Fruit fly (Drosophila melanogaster) whole organism, embryonic: ENCODE data around the gene Sox100B.

Source experiments
- Abd-B ChIP-seq: fragments of 200-800 bp; sonication (Bioruptor generic); optimal IDR thresholded peaks from 2 replicates; lab custom pipeline; 2018; ENCODE audit warnings: missing biosample characterization, mild to moderate bottlenecking, missing genetic modification characterization, moderate library complexity
- Adf1 ChIP-seq: fragments of 200-800 bp; sonication (Bioruptor generic); IDR thresholded peaks from 2 replicates; pipeline ENCODE4 v1.3.6; 2022; ENCODE audit warnings: missing biosample characterization, missing genetic modification characterization
- B-H2 ChIP-seq: fragments of 200-800 bp; sonication (Bioruptor generic); optimal IDR thresholded peaks from 2 replicates; lab custom pipeline; 2018; ENCODE audit warnings: missing biosample characterization, mild to moderate bottlenecking, missing genetic modification characterization
- CG11093 ChIP-seq: fragments of 200-800 bp; sonication (Bioruptor generic); IDR thresholded peaks from 3 replicates; pipeline ENCODE4 v1.3.6; 2022; ENCODE audit warnings: missing biosample characterization, missing genetic modification characterization
- CG12391 ChIP-seq: fragments of 200-800 bp; sonication (Bioruptor generic); optimal IDR thresholded peaks from 3 replicates; lab custom pipeline; 2018; ENCODE audit warnings: missing biosample characterization, mild to moderate bottlenecking, missing genetic modification characterization, moderate library complexity
- CG12744 ChIP-seq: fragments of 200-800 bp; sonication (Bioruptor generic); optimal IDR thresholded peaks from 2 replicates; lab custom pipeline; 2016; ENCODE audit warnings: missing biosample characterization, missing genetic modification characterization
- CG13296 ChIP-seq: fragments of 200-800 bp; sonication (Bioruptor generic); optimal IDR thresholded peaks from 3 replicates; lab custom pipeline; 2018; ENCODE audit warnings: missing biosample characterization, mild to moderate bottlenecking, missing genetic modification characterization
- CG14441 ChIP-seq: fragments of 200-800 bp; sonication (Bioruptor generic); IDR thresholded peaks from 2 replicates; pipeline ENCODE4 v1.3.6; 2022; ENCODE audit warnings: missing biosample characterization, missing genetic modification characterization
- CG1603 ChIP-seq: fragments of 200-800 bp; sonication (Bioruptor generic); optimal IDR thresholded peaks from 2 replicates; lab custom pipeline; 2019; ENCODE audit warnings: missing biosample characterization, mild to moderate bottlenecking, missing genetic modification characterization, moderate library complexity
- CG16815 ChIP-seq: fragments of 200-800 bp; sonication (Bioruptor generic); optimal IDR thresholded peaks from 3 replicates; lab custom pipeline; 2017; ENCODE audit warnings: missing biosample characterization, mild to moderate bottlenecking, missing genetic modification characterization
- CG16863 ChIP-seq: fragments of 200-800 bp; sonication (Bioruptor generic); optimal IDR thresholded peaks from 3 replicates; lab custom pipeline; 2016; ENCODE audit warnings: missing biosample characterization, missing genetic modification characterization
- CG17361 ChIP-seq: fragments of 200-800 bp; sonication (Bioruptor generic); IDR thresholded peaks from 3 replicates; pipeline ENCODE4 v1.3.6; 2022; ENCODE audit warnings: missing biosample characterization, missing genetic modification characterization
- CG2116 ChIP-seq: fragments of 200-800 bp; sonication (Bioruptor generic); optimal IDR thresholded peaks from 3 replicates; lab custom pipeline; 2018; ENCODE audit warnings: missing biosample characterization, mild to moderate bottlenecking, missing genetic modification characterization
- CG2199 ChIP-seq: fragments of 200-800 bp; sonication (Bioruptor generic); IDR thresholded peaks from 3 replicates; pipeline ENCODE4 v1.3.6; 2022; ENCODE audit warnings: missing biosample characterization, missing genetic modification characterization
- CG6689 ChIP-seq: fragments of 200-800 bp; sonication (Bioruptor generic); IDR thresholded peaks from 2 replicates; pipeline ENCODE4 v1.3.6; 2022; ENCODE audit warnings: missing biosample characterization, missing genetic modification characterization
- CG7745 ChIP-seq: fragments of 200-800 bp; sonication (Bioruptor generic); optimal IDR thresholded peaks from 2 replicates; lab custom pipeline; 2018; ENCODE audit warnings: missing biosample characterization, mild to moderate bottlenecking, missing genetic modification characterization, moderate library complexity
- CG8388 ChIP-seq: fragments of 200-800 bp; sonication (Bioruptor generic); optimal IDR thresholded peaks from 2 replicates; lab custom pipeline; 2019; ENCODE audit warnings: missing biosample characterization, mild to moderate bottlenecking, missing genetic modification characterization, moderate library complexity
- CG9215 ChIP-seq: fragments of 200-800 bp; sonication (Bioruptor generic); IDR thresholded peaks from 2 replicates; pipeline ENCODE4 v1.3.6; 2022; ENCODE audit warnings: missing biosample characterization, missing genetic modification characterization
- Dll ChIP-seq: fragments of 200-800 bp; sonication (Bioruptor generic); IDR thresholded peaks from 4 replicates; pipeline ENCODE4 v1.3.6; 2022; ENCODE audit warnings: missing biosample characterization, missing genetic modification characterization; ENCODE audit not compliant: partially characterized antibody
- Fer2 ChIP-seq: fragments of 200-800 bp; sonication (Bioruptor generic); optimal IDR thresholded peaks from 2 replicates; lab custom pipeline; 2018; ENCODE audit warnings: missing biosample characterization, mild to moderate bottlenecking, missing genetic modification characterization, moderate library complexity
- H15 ChIP-seq: fragments of 200-800 bp; sonication (Bioruptor generic); IDR thresholded peaks from 3 replicates; pipeline ENCODE4 v1.3.6; 2022; ENCODE audit warnings: missing biosample characterization, missing genetic modification characterization
- HHEX ChIP-seq: fragments of 200-800 bp; sonication (Bioruptor generic); optimal IDR thresholded peaks from 3 replicates; lab custom pipeline; 2017; ENCODE audit warnings: missing biosample characterization, mild to moderate bottlenecking, missing genetic modification characterization, missing genetic modification reagents
- HLH3B ChIP-seq: fragments of 200-800 bp; sonication (Bioruptor generic); IDR thresholded peaks from 2 replicates; pipeline ENCODE4 v1.3.6; 2022; ENCODE audit warnings: missing biosample characterization, missing genetic modification characterization
- HLH4C ChIP-seq: fragments of 200-800 bp; sonication (Bioruptor generic); IDR thresholded peaks from 3 replicates; pipeline ENCODE4 v1.3.6; 2022; ENCODE audit warnings: missing biosample characterization, missing genetic modification characterization; ENCODE audit not compliant: partially characterized antibody
- Hey ChIP-seq: fragments of 200-800 bp; sonication (Bioruptor generic); optimal IDR thresholded peaks from 3 replicates; lab custom pipeline; 2018; ENCODE audit warnings: missing biosample characterization, mild to moderate bottlenecking, missing genetic modification characterization
- Hr78 ChIP-seq, 2 experiments: fragments of 200-800 bp in 1 of 2; fragments of >200 bp in 1 of 2; sonication (Bioruptor generic) in 1 of 2; optimal IDR thresholded peaks; 2 replicates each; lab custom pipeline; 2017 to 2019; ENCODE audit warnings: missing biosample characterization in 2 of 2, missing genetic modification characterization in 2 of 2, mild to moderate bottlenecking in 1 of 2, moderate library complexity in 1 of 2
- NC2β ChIP-seq: fragments of 200-800 bp; sonication (Bioruptor generic); optimal IDR thresholded peaks from 2 replicates; lab custom pipeline; 2016; ENCODE audit warnings: missing biosample characterization, missing genetic modification characterization
- Optix ChIP-seq: fragments of 200-800 bp; sonication (Bioruptor generic); IDR thresholded peaks from 3 replicates; pipeline ENCODE4 v1.3.6; 2022; ENCODE audit warnings: missing biosample characterization, missing genetic modification characterization
- Sin3A ChIP-seq: fragments of >200 bp; optimal IDR thresholded peaks from 2 replicates; lab custom pipeline; 2018
- ash1 ChIP-seq: fragments of 200-800 bp; sonication (Bioruptor generic); optimal IDR thresholded peaks from 2 replicates; lab custom pipeline; 2018; ENCODE audit warnings: missing biosample characterization, mild to moderate bottlenecking, missing genetic modification characterization
- chn ChIP-seq: fragments of 200-800 bp; sonication (Bioruptor generic); optimal IDR thresholded peaks from 2 replicates; lab custom pipeline; 2016; ENCODE audit warnings: missing biosample characterization, missing genetic modification characterization
- ci ChIP-seq: fragments of 200-800 bp; sonication (Bioruptor generic); IDR thresholded peaks from 3 replicates; pipeline ENCODE4 v1.3.6; 2022; ENCODE audit warnings: missing biosample characterization, missing genetic modification characterization
- croc ChIP-seq: fragments of 200-800 bp; sonication (Bioruptor generic); conservative IDR thresholded peaks from 3 replicates; pipeline ENCODE4 v1.3.6; 2022; ENCODE audit warnings: missing biosample characterization, missing genetic modification characterization
- disco-r ChIP-seq: fragments of 200-800 bp; sonication (Bioruptor generic); optimal IDR thresholded peaks from 2 replicates; lab custom pipeline; 2016; ENCODE audit warnings: missing biosample characterization, missing genetic modification characterization
- dmrt11E ChIP-seq: fragments of 200-800 bp; sonication (Bioruptor generic); optimal IDR thresholded peaks from 3 replicates; lab custom pipeline; 2018; ENCODE audit warnings: missing biosample characterization, mild to moderate bottlenecking, missing genetic modification characterization, moderate library complexity
- emc ChIP-seq: fragments of 200-800 bp; sonication (Bioruptor generic); optimal IDR thresholded peaks from 2 replicates; lab custom pipeline; 2016; ENCODE audit warnings: missing biosample characterization, missing genetic modification characterization
- ems ChIP-seq: fragments of 200-800 bp; sonication (Bioruptor generic); optimal IDR thresholded peaks from 3 replicates; lab custom pipeline; 2016; ENCODE audit warnings: missing biosample characterization, missing genetic modification characterization
- eyg ChIP-seq: fragments of 200-800 bp; sonication (Bioruptor generic); optimal IDR thresholded peaks from 3 replicates; lab custom pipeline; 2016; ENCODE audit warnings: missing biosample characterization, missing genetic modification characterization
- gce ChIP-seq: fragments of 200-800 bp; sonication (Bioruptor generic); IDR thresholded peaks from 3 replicates; pipeline ENCODE4 v1.3.6; 2022; ENCODE audit warnings: missing biosample characterization, missing genetic modification characterization
- gsb ChIP-seq: fragments of 200-800 bp; sonication (Bioruptor generic); IDR thresholded peaks from 2 replicates; pipeline ENCODE4 v1.3.6; 2022; ENCODE audit warnings: missing biosample characterization, missing genetic modification characterization
- hb ChIP-seq: fragments of 200-800 bp; sonication (Bioruptor generic); IDR thresholded peaks from 3 replicates; pipeline ENCODE4 v1.3.6; 2022; ENCODE audit warnings: missing biosample characterization, missing genetic modification characterization; ENCODE audit not compliant: partially characterized antibody
- hth ChIP-seq: fragments of >200 bp; optimal IDR thresholded peaks from 2 replicates; lab custom pipeline; 2017; ENCODE audit warnings: inconsistent platforms
- lilli ChIP-seq: fragments of 200-800 bp; sonication (Bioruptor generic); optimal IDR thresholded peaks from 3 replicates; lab custom pipeline; 2016; ENCODE audit warnings: missing biosample characterization, missing genetic modification characterization
- pho ChIP-seq: fragments of 200-800 bp; sonication (Bioruptor generic); optimal IDR thresholded peaks from 2 replicates; lab custom pipeline; 2016; ENCODE audit warnings: missing biosample characterization, missing genetic modification characterization
- pita ChIP-seq: fragments of 200-800 bp; sonication (Bioruptor generic); optimal IDR thresholded peaks from 2 replicates; lab custom pipeline; 2017; ENCODE audit warnings: missing biosample characterization, mild to moderate bottlenecking, missing genetic modification characterization
- prd ChIP-seq, 3 experiments: fragments of >200 bp in 2 of 3; fragments of 200-800 bp in 1 of 3; sonication (Bioruptor generic) in 1 of 3; optimal IDR thresholded peaks in 2 of 3; IDR thresholded peaks in 1 of 3; 2 replicates in 2 of 3; 3 replicates in 1 of 3; pipeline versions ENCODE4 v1.3.6 to Lab custom; 2017 to 2022; ENCODE audit warnings: missing biosample characterization in 1 of 3, missing genetic modification characterization in 1 of 3
- psq ChIP-seq: fragments of 200-800 bp; sonication (Bioruptor generic); optimal IDR thresholded peaks from 2 replicates; lab custom pipeline; 2017; ENCODE audit warnings: missing biosample characterization, missing genetic modification characterization
- sr ChIP-seq: fragments of 200-800 bp; sonication (Bioruptor generic); IDR thresholded peaks from 3 replicates; pipeline ENCODE4 v1.3.6; 2022; ENCODE audit warnings: missing biosample characterization, missing genetic modification characterization
- z ChIP-seq: fragments of 200-800 bp; sonication (Bioruptor generic); IDR thresholded peaks from 3 replicates; pipeline ENCODE4 v1.3.6; 2022; ENCODE audit warnings: missing biosample characterization, missing genetic modification characterization
- zf30C ChIP-seq: fragments of 200-800 bp; sonication (Bioruptor generic); optimal IDR thresholded peaks from 3 replicates; lab custom pipeline; 2018; ENCODE audit warnings: missing biosample characterization, mild to moderate bottlenecking, missing genetic modification characterization

The Sox100B gene

DNA sequence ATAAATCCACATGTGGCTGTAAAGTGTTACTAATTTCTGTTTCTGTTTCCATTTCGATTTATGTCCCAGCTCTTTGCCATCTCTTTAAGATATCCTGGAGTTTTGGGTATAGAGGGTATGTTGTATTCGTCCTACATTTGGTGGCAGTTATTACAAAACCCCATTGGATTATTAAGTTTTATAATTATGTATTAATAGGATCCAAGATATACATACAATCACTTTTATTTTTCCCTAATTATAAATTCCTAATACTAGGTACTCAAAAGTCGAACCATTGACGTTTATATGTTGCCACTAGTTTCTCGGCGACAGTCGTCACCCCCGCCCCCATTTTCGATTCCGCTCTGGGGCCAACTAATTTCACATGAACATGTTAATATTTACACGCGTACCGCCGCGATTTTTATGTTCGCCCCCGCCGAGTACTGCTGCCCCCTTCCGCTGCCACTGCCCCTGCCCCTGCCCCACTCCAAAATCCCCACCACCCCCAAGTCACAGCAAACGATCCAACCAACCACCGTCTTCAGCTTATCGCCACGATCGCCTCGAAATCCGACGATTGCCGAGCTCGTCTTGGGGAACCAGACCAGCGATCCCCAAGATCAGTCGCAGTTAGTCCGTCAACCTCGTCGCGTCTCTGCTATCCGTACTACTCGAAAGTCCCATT lies at the start of gene Sox100B:
Gene Sox100B (plus strand): TSS at position 601 of the 670 bp plus-strand sequence.
- TF ChIP-seq CG7745, result no peak
- TF ChIP-seq H15, result 0 out of 3 replicates have a peak, but pooled peaks have one; percentile 31
- no peak for TF ChIP-seq z (GFP tag; lab: Robert Waterston, UW)
- peak; percentile 81 for TF ChIP-seq CG12391 (tag; lab: Kevin White, UChicago)
- TF ChIP-seq Adf1, result no peak
- peak; percentile 65 for TF ChIP-seq croc (GFP tag; lab: Robert Waterston, UW)
- TF ChIP-seq Hey (tag; lab: Kevin White, UChicago), result no peak
- TF ChIP-seq disco-r (GFP tag; lab: Kevin White, UChicago), result no peak
- TF ChIP-seq lilli, result peak; percentile 31
- peak; percentile 95 for TF ChIP-seq dmrt11E (tag; lab: Kevin White, UChicago)
- no peak for TF ChIP-seq psq (GFP tag; lab: Kevin White, UChicago)
- peak; percentile 33 for TF ChIP-seq CG1603 (tag; lab: Kevin White, UChicago)
- TF ChIP-seq emc (GFP tag; lab: Kevin White, UChicago), result no peak
- TF ChIP-seq sr (GFP tag; lab: Robert Waterston, UW), result no peak
- no peak for TF ChIP-seq gsb (GFP tag; lab: Robert Waterston, UW)
- peak; percentile 75 for TF ChIP-seq CG17361 (GFP tag; lab: Robert Waterston, UW)
- no peak for TF ChIP-seq CG13296 (GFP tag; lab: Kevin White, UChicago)
- TF ChIP-seq CG9215 (GFP tag; lab: Robert Waterston, UW), result peak; percentile 30; the same call in 1 of the 2 replicates
- TF ChIP-seq ash1 (GFP tag; lab: Kevin White, UChicago), result no peak
- no peak for TF ChIP-seq eyg (GFP tag; lab: Kevin White, UChicago)
- TF ChIP-seq hth (lab: Kevin White, UChicago), result no peak
- TF ChIP-seq Hr78 (GFP tag; optimal IDR thresholded peaks at IDR 0.05; lab: Kevin White, UChicago), result peak in 1 of 2 experiments; percentile 28
- no peak for TF ChIP-seq Dll
- TF ChIP-seq hb (GFP tag; lab: Robert Waterston, UW), result no peak
- peak; percentile 49; the same call in 2 of the 3 replicates for TF ChIP-seq Optix (GFP tag; lab: Robert Waterston, UW)
- peak; percentile 78 for TF ChIP-seq CG6689 (GFP tag; lab: Robert Waterston, UW)
- no peak for TF ChIP-seq B-H2 (GFP tag; lab: Kevin White, UChicago)
- no peak for TF ChIP-seq CG12744 (GFP tag; lab: Kevin White, UChicago)
- TF ChIP-seq CG2116, result peak; percentile 19
- TF ChIP-seq pita (GFP tag; lab: Kevin White, UChicago), result no peak
- TF ChIP-seq Sin3A (lab: Kevin White, UChicago), result no peak
- TF ChIP-seq NC2β (GFP tag; lab: Kevin White, UChicago), result no peak
- no peak for TF ChIP-seq prd (optimal IDR thresholded peaks at IDR 0.05; lab: Kevin White, UChicago)
- peak; percentile 94 for TF ChIP-seq prd (GFP tag; IDR thresholded peaks at IDR 0.05; lab: Robert Waterston, UW)
- TF ChIP-seq zf30C (GFP tag; lab: Kevin White, UChicago), result no peak
- TF ChIP-seq ems (GFP tag; lab: Kevin White, UChicago), result no peak
- peak; percentile 71 for TF ChIP-seq CG8388 (GFP tag; lab: Kevin White, UChicago)
- no peak for TF ChIP-seq Fer2
- TF ChIP-seq ci, result peak; percentile 74; the same call in 2 of the 3 replicates
- TF ChIP-seq CG2199 (GFP tag; lab: Robert Waterston, UW), result peak; percentile 15; the same call in 1 of the 3 replicates
- TF ChIP-seq CG14441, result peak; percentile 61
- TF ChIP-seq CG11093, result 0 out of 3 replicates have a peak, but pooled peaks have one; percentile 49
- no peak for TF ChIP-seq HLH4C (GFP tag; lab: Robert Waterston, UW)
- no peak for TF ChIP-seq pho (GFP tag; lab: Kevin White, UChicago)
- TF ChIP-seq gce (GFP tag; lab: Robert Waterston, UW), result 0 out of 3 replicates have a peak, but pooled peaks have one; percentile 34
- TF ChIP-seq CG16815 (GFP tag; lab: Kevin White, UChicago), result peak; percentile 76
- TF ChIP-seq HHEX (GFP tag; lab: Kevin White, UChicago), result peak; percentile 16
- TF ChIP-seq Abd-B, result peak; percentile 43
- peak; percentile 63 for TF ChIP-seq HLH3B (GFP tag; lab: Robert Waterston, UW)
- peak; percentile 6 for TF ChIP-seq chn (GFP tag; lab: Kevin White, UChicago)
- TF ChIP-seq CG16863 (GFP tag; lab: Kevin White, UChicago), result no peak
